Worm (Caenorhabditis elegans) whole organism, mixed stage, embryonic: ENCODE data around the gene F54D12.2.

Source experiments
- elt-1 ChIP-seq: sonication (generic microtip); optimal IDR thresholded peaks from 2 replicates; lab custom pipeline; 2017; ENCODE audit warnings: missing genetic modification characterization, mild to moderate bottlenecking, missing compliant biosample characterization, antibody characterized with exemption, moderate library complexity, borderline replicate concordance; ENCODE audit not compliant: insufficient read depth
- elt-3 ChIP-seq: fragments of 150-350 bp; optimal IDR thresholded peaks from 2 replicates; lab custom pipeline; 2014; ENCODE audit warnings: missing biosample characterization, missing genetic modification characterization
- nhr-237 ChIP-seq: fragments of 150-350 bp; optimal IDR thresholded peaks from 2 replicates; lab custom pipeline; 2014; ENCODE audit warnings: missing biosample characterization, missing genetic modification characterization
- nhr-28 ChIP-seq: fragments of 150-350 bp; optimal IDR thresholded peaks from 2 replicates; lab custom pipeline; 2014; ENCODE audit warnings: missing biosample characterization, missing genetic modification characterization
- snpc-4 ChIP-seq: fragments of 150-350 bp; optimal IDR thresholded peaks from 2 replicates; lab custom pipeline; 2014; ENCODE audit warnings: missing biosample characterization, missing genetic modification characterization
- unc-120 ChIP-seq: sonication (generic microtip); optimal IDR thresholded peaks from 2 replicates; lab custom pipeline; 2017; ENCODE audit warnings: missing genetic modification characterization, missing compliant biosample characterization; ENCODE audit not compliant: poor library complexity, severe bottlenecking
- unc-39 ChIP-seq: fragments of 150-350 bp; optimal IDR thresholded peaks from 2 replicates; lab custom pipeline; 2014; ENCODE audit warnings: missing biosample characterization, missing genetic modification characterization

- TF ChIP-seq nhr-237 (no peak), elt-3 (no peak), nhr-28 (no peak), unc-120 (tag; lab: Kevin White, UChicago) (no peak), unc-39 (tag; lab: Kevin White, UChicago) (no peak), elt-1 (tag; lab: Kevin White, UChicago) (no peak), snpc-4 (no peak)
These were observed 3.7 kb downstream of the F54D12.2 start, which contains the start of gene Y51H7C.7 for ce11 chrII:1402167-1402619.
